Fruit fly (Drosophila melanogaster): ENCODE results near the gene SMC6.

SMC6 gene

DNA sequence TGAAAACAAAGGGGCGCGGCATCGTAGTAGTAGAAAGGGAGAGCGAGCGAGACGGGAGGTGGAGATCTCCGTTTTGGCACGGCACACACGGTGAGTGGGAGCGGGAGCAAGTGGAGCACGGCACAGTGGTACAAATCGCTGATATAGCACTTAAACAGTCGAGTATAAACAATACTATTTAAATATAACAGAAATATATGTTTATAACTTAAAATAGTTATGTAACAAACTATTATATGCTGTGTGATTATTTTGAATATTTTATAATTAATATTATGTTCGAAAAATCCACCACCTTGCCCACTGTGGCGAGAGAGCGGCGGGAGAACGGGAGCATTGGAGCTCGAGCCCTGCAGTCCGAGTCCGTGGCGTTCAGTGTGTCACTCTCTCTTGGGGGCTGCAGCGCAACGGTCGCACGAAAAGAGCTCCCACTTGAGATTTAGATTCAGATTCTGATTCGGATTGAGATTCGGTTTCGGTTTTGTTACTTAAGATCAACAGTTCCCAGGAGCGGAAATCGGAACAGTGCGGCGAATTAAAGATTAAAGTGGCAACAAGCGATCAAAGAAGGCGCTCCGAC is 52.1 kb downstream of the SMC6 start, which contains the start of gene Kal1:
TSS of gene Kal1 (plus strand) at position 383 of the 580 bp plus-strand sequence.
- TF ChIP-seq Pif1B (GFP tag; optimal IDR thresholded peaks at IDR 0.05) (peak; percentile 97), CG32121 (GFP tag; IDR thresholded peaks at IDR 0.05) (peak; percentile 98), fd96Ca (GFP tag; IDR thresholded peaks at IDR 0.05) (peak; percentile 97), CG8301 (tag; optimal IDR thresholded peaks at IDR 0.05) (peak; percentile 95), CG13204 (GFP tag; optimal IDR thresholded peaks at IDR 0.05) (peak; percentile 98), CG10348 (GFP tag; IDR thresholded peaks at IDR 0.05) (peak; percentile 79), Pif1A (GFP tag; optimal IDR thresholded peaks at IDR 0.05) (peak; percentile 96), CG14655 (GFP tag; optimal IDR thresholded peaks at IDR 0.05) (peak; percentile 96), CG8159 (tag; optimal IDR thresholded peaks at IDR 0.05) (peak; percentile 98), CG17806 (tag; optimal IDR thresholded peaks at IDR 0.05) (peak; percentile 98), CG34367 (tag; optimal IDR thresholded peaks at IDR 0.05) (peak; percentile 97), Ets98B (GFP tag; IDR thresholded peaks at IDR 0.05) (peak; percentile 98), D1 (tag; optimal IDR thresholded peaks at IDR 0.05) (peak; percentile 92), rn (GFP tag; IDR thresholded peaks at IDR 0.05) (peak; percentile 92), CG9948 (tag; optimal IDR thresholded peaks at IDR 0.05) (peak; percentile 97), CG4496 (GFP tag; IDR thresholded peaks at IDR 0.05) (peak; percentile 97), CG15710 (tag; optimal IDR thresholded peaks at IDR 0.05) (peak; percentile 98), gl (tag; optimal IDR thresholded peaks at IDR 0.05) (peak; percentile 96), EcR (GFP tag; optimal IDR thresholded peaks at IDR 0.05) (peak; percentile 79), CG12605 (GFP tag; IDR thresholded peaks at IDR 0.05) (peak; percentile 98), Snoo (tag; optimal IDR thresholded peaks at IDR 0.05) (peak; percentile 99)

- TF ChIP-seq CG4496 (GFP tag; IDR thresholded peaks at IDR 0.05) (0 out of 3 replicates have a peak, but pooled peaks have one; percentile 16), Ets98B (GFP tag; IDR thresholded peaks at IDR 0.05) (no peak), EcR (GFP tag; optimal IDR thresholded peaks at IDR 0.05) (no peak), CG12605 (GFP tag; IDR thresholded peaks at IDR 0.05) (no peak), CG8301 (tag; optimal IDR thresholded peaks at IDR 0.05) (no peak), fd96Ca (GFP tag; IDR thresholded peaks at IDR 0.05) (no peak), CG32121 (GFP tag; IDR thresholded peaks at IDR 0.05) (no peak)
Observed at dm6 chr3R:24139646-24140130, 53.5 kb downstream of the SMC6 start.

Data from whole organism, pupa.